Worm (Caenorhabditis elegans) whole organism, L4 larva: ENCODE data around the gene C54E4.4.

Experiments used
- D1046.2 ChIP-seq: fragments of 200-800 bp; sonication (Bioruptor generic); IDR thresholded peaks from 2 replicates; pipeline ENCODE4 v1.3.6; 2022; ENCODE audit warnings: missing genetic modification characterization, missing compliant biosample characterization
- F49E8.2 ChIP-seq: sonication (generic microtip); optimal IDR thresholded peaks from 2 replicates; lab custom pipeline; 2016; ENCODE audit warnings: missing compliant biosample characterization, mild to moderate bottlenecking, missing genetic modification characterization, borderline replicate concordance
- R02D3.7 ChIP-seq: fragments of 150-350 bp; sonication (generic microtip); optimal IDR thresholded peaks from 3 replicates; lab custom pipeline; 2014; ENCODE audit warnings: missing biosample characterization, missing genetic modification characterization
- T26A8.4 ChIP-seq: fragments of 200-800 bp; sonication (Bioruptor generic); IDR thresholded peaks from 2 replicates; pipeline ENCODE4 v1.3.6; 2022; ENCODE audit warnings: missing genetic modification characterization, missing compliant biosample characterization
- Y5F2A.4 ChIP-seq: fragments of 200-800 bp; sonication (Bioruptor generic); optimal IDR thresholded peaks from 2 replicates; lab custom pipeline; 2018; ENCODE audit warnings: mild to moderate bottlenecking, missing genetic modification characterization, missing compliant biosample characterization
- Y75B8A.6 ChIP-seq: fragments of 200-800 bp; sonication (Bioruptor generic); IDR thresholded peaks from 2 replicates; pipeline ENCODE4 v1.3.6; 2022; ENCODE audit warnings: missing genetic modification reagents, missing genetic modification characterization, missing compliant biosample characterization
- aha-1 ChIP-seq: fragments of 150-350 bp; peaks from one replicate; lab custom pipeline; 2014; ENCODE audit warnings: missing biosample characterization, missing genetic modification characterization
- aly-2 ChIP-seq: sonication (generic microtip); optimal IDR thresholded peaks from 2 replicates; lab custom pipeline; 2018; ENCODE audit warnings: missing biosample characterization, missing genetic modification characterization
- arid-1 ChIP-seq: fragments of 200-800 bp; sonication (Bioruptor generic); conservative IDR thresholded peaks from 2 replicates; pipeline ENCODE4 v1.3.6; 2022; ENCODE audit warnings: missing genetic modification reagents, missing genetic modification characterization, missing compliant biosample characterization
- ceh-20 ChIP-seq: fragments of 200-800 bp; sonication (Bioruptor generic); IDR thresholded peaks from 2 replicates; pipeline ENCODE4 v1.3.6; 2022; ENCODE audit warnings: missing genetic modification reagents, missing genetic modification characterization, missing compliant biosample characterization
- ceh-28 ChIP-seq: fragments of 150-350 bp; optimal IDR thresholded peaks from 2 replicates; lab custom pipeline; 2014; ENCODE audit warnings: missing biosample characterization, missing genetic modification reagents, missing genetic modification characterization
- ceh-44 ChIP-seq: fragments of 200-800 bp; sonication (Bioruptor generic); IDR thresholded peaks from 2 replicates; pipeline ENCODE4 v1.3.6; 2022; ENCODE audit warnings: missing genetic modification reagents, missing genetic modification characterization, missing compliant biosample characterization
- ceh-62 ChIP-seq: sonication (generic microtip); optimal IDR thresholded peaks from 2 replicates; lab custom pipeline; 2017; ENCODE audit warnings: missing biosample characterization, missing genetic modification characterization
- cey-2 ChIP-seq: sonication (generic microtip); optimal IDR thresholded peaks from 3 replicates; lab custom pipeline; 2017; ENCODE audit warnings: missing genetic modification characterization, mild to moderate bottlenecking, missing compliant biosample characterization, antibody characterized with exemption, borderline replicate concordance; ENCODE audit not compliant: insufficient read depth
- ctbp-1 ChIP-seq: fragments of 200-800 bp; sonication (Bioruptor generic); IDR thresholded peaks from 2 replicates; pipeline ENCODE4 v1.3.6; 2022; ENCODE audit warnings: missing genetic modification reagents, missing genetic modification characterization, missing compliant biosample characterization
- daf-16 ChIP-seq, 3 experiments: sonication (generic microtip); optimal IDR thresholded peaks; 2 replicates each; lab custom pipeline; 2016 to 2017; ENCODE audit warnings: missing genetic modification characterization in 3 of 3, missing genetic modification reagents in 3 of 3, mild to moderate bottlenecking in 2 of 3, missing compliant biosample characterization in 2 of 3, missing biosample characterization in 1 of 3, moderate library complexity in 1 of 3
- dmd-9 ChIP-seq: fragments of 200-800 bp; sonication (Bioruptor generic); IDR thresholded peaks from 2 replicates; pipeline ENCODE4 v1.3.6; 2022; ENCODE audit warnings: missing genetic modification reagents, missing genetic modification characterization, missing compliant biosample characterization
- duxl-1 ChIP-seq: sonication (generic microtip); optimal IDR thresholded peaks from 2 replicates; lab custom pipeline; 2016; ENCODE audit warnings: mild to moderate bottlenecking, missing genetic modification characterization, moderate library complexity, missing compliant biosample characterization; ENCODE audit not compliant: poor library complexity
- fkh-10 ChIP-seq: fragments of 150-350 bp; optimal IDR thresholded peaks from 2 replicates; lab custom pipeline; 2014; ENCODE audit warnings: missing biosample characterization, missing genetic modification reagents, missing genetic modification characterization
- gei-8 ChIP-seq: fragments of 200-800 bp; sonication (Bioruptor generic); optimal IDR thresholded peaks from 2 replicates; lab custom pipeline; 2018; ENCODE audit warnings: mild to moderate bottlenecking, missing genetic modification characterization, missing compliant biosample characterization
- hlh-11 ChIP-seq: fragments of 200-800 bp; sonication (Bioruptor generic); optimal IDR thresholded peaks from 2 replicates; lab custom pipeline; 2018; ENCODE audit warnings: mild to moderate bottlenecking, missing genetic modification characterization, missing compliant biosample characterization
- jun-1 ChIP-seq: fragments of 150-350 bp; optimal IDR thresholded peaks from 2 replicates; lab custom pipeline; 2014; ENCODE audit warnings: missing biosample characterization, missing genetic modification reagents, missing genetic modification characterization
- lin-13 ChIP-seq: fragments of 150-350 bp; optimal IDR thresholded peaks from 2 replicates; lab custom pipeline; 2014; ENCODE audit warnings: missing biosample characterization, missing genetic modification reagents, missing genetic modification characterization
- mep-1 ChIP-seq: fragments of 150-350 bp; sonication (generic microtip); optimal IDR thresholded peaks from 3 replicates; lab custom pipeline; 2014; ENCODE audit warnings: missing biosample characterization, missing genetic modification characterization
- mes-2 ChIP-seq: sonication (generic microtip); optimal IDR thresholded peaks from 2 replicates; lab custom pipeline; 2016; ENCODE audit warnings: missing genotype, mild to moderate bottlenecking, missing genetic modification characterization, missing compliant biosample characterization; ENCODE audit not compliant: poor library complexity, severe bottlenecking
- nhr-11 ChIP-seq: fragments of 150-350 bp; optimal IDR thresholded peaks from 2 replicates; lab custom pipeline; 2014; ENCODE audit warnings: missing biosample characterization, missing genetic modification characterization
- nhr-28 ChIP-seq: fragments of 150-350 bp; optimal IDR thresholded peaks from 2 replicates; lab custom pipeline; 2014; ENCODE audit warnings: missing biosample characterization, missing genetic modification characterization
- nhr-42 ChIP-seq: fragments of 200-800 bp; sonication (Bioruptor generic); IDR thresholded peaks from 2 replicates; pipeline ENCODE4 v1.3.6; 2022; ENCODE audit warnings: missing genetic modification characterization, missing compliant biosample characterization
- nhr-76 ChIP-seq: fragments of 150-350 bp; optimal IDR thresholded peaks from 2 replicates; lab custom pipeline; 2014; ENCODE audit warnings: missing biosample characterization, missing genetic modification characterization
- nhr-77 ChIP-seq: fragments of 150-350 bp; optimal IDR thresholded peaks from 2 replicates; lab custom pipeline; 2014; ENCODE audit warnings: missing biosample characterization, missing genetic modification characterization
- rbr-2 ChIP-seq: sonication (generic microtip); optimal IDR thresholded peaks from 2 replicates; lab custom pipeline; 2016; ENCODE audit warnings: missing genotype, missing genetic modification characterization, missing compliant biosample characterization
- sdz-12 ChIP-seq: fragments of 200-800 bp; sonication (Bioruptor generic); optimal IDR thresholded peaks from 2 replicates; lab custom pipeline; 2018; ENCODE audit warnings: mild to moderate bottlenecking, missing genetic modification characterization, missing compliant biosample characterization
- set-16 ChIP-seq: fragments of 200-800 bp; sonication (Bioruptor generic); IDR thresholded peaks from 2 replicates; pipeline ENCODE4 v1.3.6; 2022; ENCODE audit warnings: missing genetic modification reagents, missing genetic modification characterization, missing compliant biosample characterization
- skn-1 ChIP-seq: fragments of 150-350 bp; optimal IDR thresholded peaks from 2 replicates; lab custom pipeline; 2014; ENCODE audit warnings: missing biosample characterization, missing genetic modification characterization
- snpc-1.2 ChIP-seq: fragments of 200-800 bp; sonication (Bioruptor generic); IDR thresholded peaks from 2 replicates; pipeline ENCODE4 v1.3.6; 2022; ENCODE audit warnings: missing genetic modification reagents, missing genetic modification characterization, missing compliant biosample characterization
- tra-1 ChIP-seq: fragments of 200-800 bp; sonication (Bioruptor generic); IDR thresholded peaks from 2 replicates; pipeline ENCODE4 v1.3.6; 2022; ENCODE audit warnings: missing genetic modification reagents, missing genetic modification characterization, missing compliant biosample characterization
- unc-39 ChIP-seq: sonication (generic microtip); optimal IDR thresholded peaks from 2 replicates; lab custom pipeline; 2017; ENCODE audit warnings: missing biosample characterization, missing genetic modification characterization
- vab-7 ChIP-seq: fragments of 200-800 bp; sonication (Bioruptor generic); IDR thresholded peaks from 2 replicates; pipeline ENCODE4 v1.3.6; 2022; ENCODE audit warnings: missing genetic modification reagents, missing genetic modification characterization, missing compliant biosample characterization
- zfp-2 ChIP-seq: sonication (generic microtip); optimal IDR thresholded peaks from 2 replicates; lab custom pipeline; 2016; ENCODE audit warnings: mild to moderate bottlenecking, missing genetic modification characterization, missing compliant biosample characterization
- zfp-3 ChIP-seq: fragments of 200-800 bp; sonication (Bioruptor generic); conservative IDR thresholded peaks from 2 replicates; pipeline ENCODE4 v1.3.6; 2022; ENCODE audit warnings: missing genetic modification reagents, missing genetic modification characterization, missing compliant biosample characterization

Gene C54E4.4

DNA sequence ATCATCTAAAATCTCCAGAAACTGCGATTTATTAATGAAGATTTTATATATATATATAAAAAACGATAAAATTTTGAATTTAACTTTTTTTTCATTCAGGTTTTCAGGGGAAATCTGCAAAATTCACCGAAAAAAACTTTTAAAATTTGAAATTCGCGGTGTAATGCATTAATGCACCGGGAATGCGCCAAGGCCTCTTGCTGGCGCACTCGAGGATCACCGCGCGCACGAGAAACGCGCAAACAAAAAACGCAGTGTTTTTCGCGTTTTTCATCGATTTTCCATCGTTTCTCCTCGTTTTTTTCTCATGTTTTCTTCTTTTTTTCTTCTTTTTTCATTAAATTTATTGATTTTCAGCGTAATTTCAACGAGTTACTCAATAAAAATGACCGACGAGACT lies 9.1 kb upstream of the C54E4.4 start, which contains the start of gene hrpu-2 (continued):
- TF ChIP-seq ceh-20 (GFP tag; lab: Robert Waterston, UW) (peak; percentile 64; the same call in 1 of the 2 replicates), tra-1 (peak; percentile 78; the same call in 1 of the 2 replicates), F49E8.2 (tag; lab: Kevin White, UChicago) (peak; percentile 49), vab-7 (GFP tag; lab: Robert Waterston, UW) (peak; percentile 49; the same call in 1 of the 2 replicates), hlh-11 (peak; percentile 73), daf-16 (GFP tag; optimal IDR thresholded peaks at IDR 0.05; lab: Kevin White, UChicago) (peak in 1 of 2 experiments; percentile 33), daf-16 (tag; optimal IDR thresholded peaks at IDR 0.05; lab: Kevin White, UChicago) (peak; percentile 29), rbr-2 (peak; percentile 79), nhr-28 (tag; lab: Kevin White, UChicago) (peak; percentile 49), arid-1 (GFP tag; lab: Robert Waterston, UW) (peak; percentile 52; the same call in 1 of the 2 replicates), fkh-10 (GFP tag; lab: Kevin White, UChicago) (peak; percentile 41), dmd-9 (GFP tag; lab: Robert Waterston, UW) (peak; percentile 67; the same call in 1 of the 2 replicates), aha-1 (tag; lab: Kevin White, UChicago) (no peak), nhr-11 (peak; percentile 38), ceh-44 (GFP tag; lab: Robert Waterston, UW) (no peak), ctbp-1 (peak; percentile 55; the same call in 1 of the 2 replicates), T26A8.4 (GFP tag; lab: Robert Waterston, UW) (peak; percentile 79), nhr-42 (peak; percentile 56; the same call in 1 of the 2 replicates), jun-1 (tag; lab: Kevin White, UChicago) (peak; percentile 58), ceh-62 (tag; lab: Kevin White, UChicago) (no peak), lin-13 (peak; percentile 85), snpc-1.2 (no peak), gei-8 (GFP tag; lab: Kevin White, UChicago) (no peak)

DNA sequence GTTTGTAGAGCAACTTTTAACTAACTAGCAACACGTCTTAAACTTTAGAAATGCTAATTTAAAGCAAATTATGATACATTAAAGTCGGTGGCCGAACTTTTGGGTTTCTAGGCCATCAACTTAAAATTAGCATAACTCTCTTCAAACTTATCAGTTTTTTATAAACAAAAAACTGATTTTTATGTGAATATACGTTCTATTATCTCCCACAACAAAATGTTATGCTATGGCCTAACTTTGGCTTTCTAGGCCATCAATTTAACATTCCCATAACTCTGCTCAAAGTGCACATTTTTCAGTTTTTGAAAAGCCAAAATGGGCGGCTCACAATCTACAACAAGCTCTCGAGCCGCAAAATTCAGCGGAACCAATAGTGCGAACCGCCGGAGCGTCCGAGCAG lies 6.9 kb upstream of the C54E4.4 start, which contains the start of gene C54E4.1:
C54E4.1 (plus strand) TSS at position 301 of the 400 bp plus-strand sequence.
- TF ChIP-seq Y5F2A.4 (GFP tag; lab: Kevin White, UChicago) (no peak), nhr-77 (tag; lab: Kevin White, UChicago) (no peak), aly-2 (no peak), Y75B8A.6 (GFP tag; lab: Robert Waterston, UW) (no peak), T26A8.4 (GFP tag; lab: Robert Waterston, UW) (no peak), D1046.2 (GFP tag; lab: Robert Waterston, UW) (no peak), set-16 (GFP tag; lab: Robert Waterston, UW) (peak; percentile 37; the same call in 1 of the 2 replicates), gei-8 (GFP tag; lab: Kevin White, UChicago) (no peak), tra-1 (0 out of 2 replicates have a peak, but pooled peaks have one; percentile 38), duxl-1 (no peak)
- TF ChIP-seq, all 104 proteins: peak for 2

DNA sequence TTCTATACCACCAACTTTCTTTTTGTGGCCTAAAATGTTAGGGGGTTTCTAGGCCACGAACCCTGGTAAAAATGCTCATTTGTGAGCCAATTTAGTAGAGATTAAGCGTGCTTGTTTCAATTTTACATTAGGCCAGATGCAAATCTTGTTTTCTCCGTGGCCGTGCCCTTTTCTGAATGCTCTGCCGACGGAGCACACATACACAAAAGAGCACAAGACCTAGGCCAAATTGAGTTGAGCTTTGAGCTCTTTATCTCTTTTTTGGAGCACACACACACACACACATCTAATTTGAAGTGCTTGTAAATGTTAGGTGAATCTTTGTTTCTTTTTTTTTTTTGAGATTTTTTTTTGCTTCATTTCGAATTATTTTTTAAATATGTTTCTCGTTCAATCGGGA lies 4.5 kb upstream of the C54E4.4 start:
- TF ChIP-seq aha-1 (tag; lab: Kevin White, UChicago) (peak; percentile 4), fkh-10 (GFP tag; lab: Kevin White, UChicago) (peak; percentile 28), mep-1 (tag; lab: Kevin White, UChicago) (no peak), ctbp-1 (peak; percentile 49; the same call in 1 of the 2 replicates)
- TF ChIP-seq, all 104 proteins: peak for 3

DNA sequence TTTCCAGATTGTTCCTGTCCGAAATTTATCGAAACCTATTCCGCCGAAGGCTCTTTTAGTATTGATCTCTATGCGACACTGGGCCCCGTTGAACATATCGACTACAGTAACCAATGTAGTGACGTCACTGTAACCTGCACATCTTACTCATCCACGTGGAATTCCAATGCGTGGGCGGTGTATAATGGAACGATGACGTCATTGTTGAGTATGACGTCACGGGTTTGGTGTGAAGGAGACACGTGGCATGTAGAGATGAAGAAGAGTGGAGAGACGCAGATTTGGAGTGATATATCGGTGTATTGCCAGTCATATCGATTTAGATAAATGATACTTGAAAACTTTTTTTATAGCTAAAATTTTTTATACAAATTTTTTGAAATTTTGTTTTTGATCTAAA lies 1.9 kb upstream of the C54E4.4 start:
- TF ChIP-seq zfp-2 (tag; lab: Kevin White, UChicago) (no peak), unc-39 (tag; lab: Kevin White, UChicago) (no peak), sdz-12 (no peak), nhr-76 (tag; lab: Kevin White, UChicago) (no peak), R02D3.7 (tag; lab: Kevin White, UChicago) (no peak), skn-1 (tag; lab: Kevin White, UChicago) (no peak), mep-1 (tag; lab: Kevin White, UChicago) (no peak), ceh-28 (tag; lab: Kevin White, UChicago) (no peak), mes-2 (tag; lab: Kevin White, UChicago) (no peak), zfp-3 (GFP tag; lab: Robert Waterston, UW) (no peak), cey-2 (tag; lab: Kevin White, UChicago) (no peak)
